Fruit fly (Drosophila melanogaster) S2 (cell line): ENCODE data around the gene CG31365.
A peak's percentile ranks its signal among the peaks of the same experiment; 100 is the strongest.

Experiments used
- CG8478 ChIP-seq: fragments of >200 bp; optimal IDR thresholded peaks from 2 replicates; lab custom pipeline; 2018
- CTCF ChIP-seq, 2 experiments: fragments of >200 bp; optimal IDR thresholded peaks; 2 replicates each; lab custom pipeline; 2018

CG31365 gene

DNA sequence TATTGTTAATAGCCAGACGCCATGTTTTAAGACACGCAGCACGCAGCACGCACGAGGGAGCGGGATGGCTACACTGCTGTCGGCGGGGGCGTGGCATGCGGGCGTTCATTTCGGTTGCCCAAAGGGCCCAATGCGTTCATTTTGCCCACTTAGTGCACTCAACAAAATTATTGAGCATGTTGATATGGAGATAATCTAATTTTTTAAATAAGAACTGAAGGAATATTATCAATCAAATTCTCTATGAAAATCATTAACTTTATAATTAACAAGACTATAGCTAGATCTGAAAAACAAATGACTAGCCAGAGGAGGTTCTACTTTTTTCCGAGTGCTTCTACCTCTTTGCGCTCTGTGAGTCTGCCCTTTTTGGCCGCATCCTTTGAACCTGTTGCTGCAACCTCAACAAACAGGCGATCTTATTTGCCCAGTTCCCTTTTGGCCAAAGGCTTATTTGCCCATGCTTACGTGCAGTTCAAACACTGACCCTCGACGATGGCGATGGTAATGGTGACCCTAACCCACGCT is 7.1 kb upstream of the CG31365 start:
- TF ChIP-seq CTCF (optimal IDR thresholded peaks at IDR 0.05; lab: Kevin White, UChicago), result no peak
- no peak for TF ChIP-seq CG8478 (lab: Kevin White, UChicago)

- TF ChIP-seq CG8478 (lab: Kevin White, UChicago) (no peak), CTCF (optimal IDR thresholded peaks at IDR 0.05; lab: Kevin White, UChicago) (no peak)
These were observed 6.1 kb upstream of the CG31365 start for dm6 chr3R:23132299-23132698.

DNA sequence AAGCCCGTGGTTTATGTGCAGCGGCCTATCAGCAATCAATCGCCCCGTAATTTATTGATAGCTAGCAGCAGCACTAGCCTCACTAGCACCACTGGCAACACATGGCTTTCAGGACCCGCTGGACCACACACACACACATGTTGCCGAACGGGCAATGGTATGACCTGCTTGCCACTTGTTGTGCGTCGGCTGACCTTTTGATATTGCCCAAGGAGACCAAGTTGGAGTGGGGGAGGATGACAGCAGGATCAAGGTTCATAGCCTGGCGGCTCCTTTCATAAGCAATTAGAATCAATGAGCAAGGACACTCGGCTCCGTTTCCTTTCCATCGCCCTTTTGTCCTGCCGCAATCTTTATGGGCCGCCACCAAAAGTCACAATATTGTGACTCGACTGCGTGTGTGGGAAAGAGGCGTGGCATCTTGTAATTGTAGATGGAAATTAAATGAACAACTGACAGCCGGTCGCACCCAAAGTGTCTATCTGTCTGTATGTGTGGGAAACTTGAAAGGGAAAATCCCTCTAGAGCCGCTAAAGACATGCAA is 5.2 kb upstream of the CG31365 start:
- TF ChIP-seq CTCF (optimal IDR thresholded peaks at IDR 0.05; lab: Kevin White, UChicago), result no peak

DNA sequence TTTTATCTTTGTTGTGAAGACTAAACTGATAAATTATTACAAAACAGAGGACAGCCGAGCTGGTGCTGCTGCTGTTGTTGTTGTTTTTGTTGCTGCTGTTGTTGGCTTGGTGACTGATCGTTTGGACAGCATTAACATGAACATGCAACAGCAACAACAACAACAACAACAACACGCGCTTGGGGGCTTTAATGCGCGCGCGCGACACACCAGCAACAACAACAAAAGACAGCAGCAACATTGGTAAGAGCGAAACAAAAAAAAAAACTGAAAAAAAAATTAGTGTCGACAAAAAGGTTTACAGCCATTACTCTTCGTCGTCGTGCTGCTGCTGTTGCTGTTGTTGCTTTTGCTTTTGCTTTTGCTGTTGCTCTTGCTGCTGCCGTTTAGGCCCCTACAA is 4.7 kb upstream of the CG31365 start:
- TF ChIP-seq CTCF (optimal IDR thresholded peaks at IDR 0.05; lab: Kevin White, UChicago), result no peak
- no peak for TF ChIP-seq CG8478 (lab: Kevin White, UChicago)

dm6 chr3R:23130181-23130580 is 4.0 kb upstream of the CG31365 start:
- no peak for TF ChIP-seq CTCF (optimal IDR thresholded peaks at IDR 0.05; lab: Kevin White, UChicago)
- TF ChIP-seq CG8478 (lab: Kevin White, UChicago), result no peak

- TF ChIP-seq CTCF (optimal IDR thresholded peaks at IDR 0.05; lab: Kevin White, UChicago), result no peak
- no peak for TF ChIP-seq CG8478 (lab: Kevin White, UChicago)
These were observed 3.4 kb upstream of the CG31365 start for dm6 chr3R:23129617-23130016.

DNA sequence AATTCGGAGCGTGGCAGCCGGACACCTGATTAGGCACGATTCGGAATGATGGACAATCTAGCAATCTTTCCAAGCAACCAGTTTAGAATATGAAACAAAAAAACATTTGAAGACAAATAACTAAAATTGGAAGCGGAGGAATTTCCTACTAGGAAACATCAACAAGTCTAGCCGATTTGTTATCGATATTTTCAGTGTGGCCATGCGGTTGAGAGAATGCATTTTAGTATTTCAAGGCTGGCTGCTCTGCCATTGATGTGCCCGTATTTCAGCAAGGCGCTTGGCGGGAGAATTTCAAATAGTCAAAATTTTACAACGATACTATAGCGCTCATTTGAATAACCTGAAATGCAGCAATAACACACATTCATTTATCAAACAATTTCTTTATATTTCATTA is 1.6 kb upstream of the CG31365 start, which contains the start of gene CG31457:
Gene CG31457, minus strand, starts transcription at position 186 of the 400 bp plus-strand sequence.
- TF ChIP-seq CG8478 (lab: Kevin White, UChicago) (no peak), CTCF (optimal IDR thresholded peaks at IDR 0.05; lab: Kevin White, UChicago) (peak; percentile 49 to 50)

DNA sequence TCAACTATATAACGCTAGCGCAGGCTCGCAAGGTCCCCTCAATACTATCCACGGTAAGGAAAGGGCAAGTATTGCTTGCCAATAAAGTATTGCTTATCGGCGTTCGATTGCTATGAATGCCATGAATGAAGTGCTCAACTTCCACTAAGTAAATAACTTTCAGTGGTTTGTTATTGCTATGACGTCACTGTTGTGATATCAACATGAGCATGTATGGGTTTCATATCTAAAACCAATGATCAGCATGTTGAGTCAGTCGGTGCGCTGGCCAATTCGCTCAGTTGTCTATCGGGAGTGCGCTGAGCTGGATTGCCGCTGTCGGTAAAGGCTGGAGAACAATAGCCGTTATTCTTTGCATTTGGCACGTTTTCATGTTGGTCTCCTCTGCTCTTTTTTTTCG is 5.3 kb downstream of the CG31365 start:
- TF ChIP-seq CTCF (optimal IDR thresholded peaks at IDR 0.05; lab: Kevin White, UChicago) (no peak), CG8478 (lab: Kevin White, UChicago) (no peak)

DNA sequence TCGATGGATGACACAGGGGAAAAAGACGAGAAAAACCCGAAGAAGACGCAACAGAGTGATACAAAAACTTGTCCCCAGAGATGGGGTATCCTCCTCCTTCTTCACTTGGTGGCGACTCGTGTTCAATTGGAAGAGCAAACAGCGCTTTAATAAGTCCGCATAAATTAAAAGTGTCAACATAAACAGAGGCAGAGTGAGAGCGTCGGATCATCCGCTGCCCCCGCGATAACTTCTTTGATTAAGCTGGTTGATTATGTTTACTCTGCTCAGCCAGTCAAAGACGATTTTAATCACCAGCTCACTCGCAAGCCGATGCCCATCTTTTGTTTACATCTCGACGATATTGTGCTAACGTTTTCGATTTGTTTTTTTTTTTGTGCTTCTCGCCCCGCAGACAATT is 6.3 kb downstream of the CG31365 start:
- no peak for TF ChIP-seq CTCF (optimal IDR thresholded peaks at IDR 0.05; lab: Kevin White, UChicago)
- TF ChIP-seq CG8478 (lab: Kevin White, UChicago), result no peak

dm6 chr3R:23117683-23118470 is 8.3 kb downstream of the CG31365 start, which contains the start of the genes Rassf and CenB1A:
Gene Rassf (minus strand): TSS chr3R:23117931.
Gene CenB1A (plus strand): TSS chr3R:23118400.
- TF ChIP-seq CTCF (optimal IDR thresholded peaks at IDR 0.05; lab: Kevin White, UChicago) (no peak), CG8478 (lab: Kevin White, UChicago) (no peak)

dm6 chr3R:23112680-23113362 is 13.4 kb downstream of the CG31365 start, which contains the start of gene Cow:
Gene Cow (minus strand): TSS chr3R:23112730.
- TF ChIP-seq CTCF (optimal IDR thresholded peaks at IDR 0.05; lab: Kevin White, UChicago) (no peak), CG8478 (lab: Kevin White, UChicago) (no peak)

- TF ChIP-seq CTCF (optimal IDR thresholded peaks at IDR 0.05; lab: Kevin White, UChicago), result no peak
- no peak for TF ChIP-seq CG8478 (lab: Kevin White, UChicago)
These were observed 15.5 kb downstream of the CG31365 start for dm6 chr3R:23110724-23111123.

- TF ChIP-seq CTCF (optimal IDR thresholded peaks at IDR 0.05; lab: Kevin White, UChicago) (no peak), CG8478 (lab: Kevin White, UChicago) (no peak)
These were observed 27.0 kb downstream of the CG31365 start, which contains the start of gene CG6738 for dm6 chr3R:23099233-23099632. Gene CG6738 (plus strand): TSS chr3R:23099533.

dm6 chr3R:23097197-23097809 is 28.9 kb downstream of the CG31365 start, which contains the start of gene CG6733:
Gene CG6733 (plus strand): TSS chr3R:23097728.
- TF ChIP-seq CTCF (optimal IDR thresholded peaks at IDR 0.05; lab: Kevin White, UChicago), result no peak
- no peak for TF ChIP-seq CG8478 (lab: Kevin White, UChicago)
